Worm (Caenorhabditis elegans) whole organism, L3 larva: Measurements from ENCODE around the gene F41B5.12.
A peak's percentile ranks its signal among the peaks of the same experiment; 100 is the strongest.

Experiments used
- R02D3.7 ChIP-seq: fragments of 150-350 bp; optimal IDR thresholded peaks from 2 replicates; lab custom pipeline; 2014; ENCODE audit warnings: missing biosample characterization, missing genetic modification characterization
- ama-1 ChIP-seq: fragments of 150-350 bp; optimal IDR thresholded peaks from 2 replicates; lab custom pipeline; 2018
- ceh-16 ChIP-seq: sonication (generic microtip); optimal IDR thresholded peaks from 2 replicates; lab custom pipeline; 2017; ENCODE audit warnings: missing biosample characterization, missing genetic modification characterization
- ceh-28 ChIP-seq: fragments of 150-350 bp; optimal IDR thresholded peaks from 2 replicates; lab custom pipeline; 2014; ENCODE audit warnings: missing biosample characterization, missing genetic modification reagents, missing genetic modification characterization
- ceh-9 ChIP-seq: sonication (generic microtip); optimal IDR thresholded peaks from 2 replicates; lab custom pipeline; 2018; ENCODE audit warnings: missing biosample characterization, missing genetic modification characterization
- egl-27 ChIP-seq: sonication (generic microtip); optimal IDR thresholded peaks from 4 replicates; lab custom pipeline; 2017; ENCODE audit warnings: missing biosample characterization, missing genetic modification reagents, missing genetic modification characterization
- egl-5 ChIP-seq: fragments of 150-350 bp; optimal IDR thresholded peaks from 2 replicates; lab custom pipeline; 2017; ENCODE audit warnings: missing biosample characterization, missing genetic modification reagents, missing genetic modification characterization, inconsistent platforms
- elt-1 ChIP-seq: fragments of 150-350 bp; optimal IDR thresholded peaks from 2 replicates; lab custom pipeline; 2014; ENCODE audit warnings: missing biosample characterization, missing genetic modification characterization
- elt-2 ChIP-seq: sonication (generic microtip); optimal IDR thresholded peaks from 2 replicates; lab custom pipeline; 2016; ENCODE audit warnings: missing genetic modification reagents, mild to moderate bottlenecking, missing genetic modification characterization, missing compliant biosample characterization
- elt-3 ChIP-seq, 3 experiments: fragments of 150-350 bp in 1 of 3; sonication (generic microtip) in 2 of 3; optimal IDR thresholded peaks; 2 replicates in 2 of 3; 4 replicates in 1 of 3; lab custom pipeline; 2014 to 2017; ENCODE audit warnings: missing biosample characterization in 3 of 3, missing genetic modification characterization in 3 of 3
- eor-1 ChIP-seq, 2 experiments: fragments of 150-350 bp; optimal IDR thresholded peaks; 2 replicates each; lab custom pipeline; 2014 to 2018; ENCODE audit warnings: missing biosample characterization in 2 of 2, missing genetic modification characterization in 2 of 2
- fkh-10 ChIP-seq: sonication (generic microtip); optimal IDR thresholded peaks from 2 replicates; lab custom pipeline; 2017; ENCODE audit warnings: missing biosample characterization, missing genetic modification reagents, missing genetic modification characterization
- fos-1 ChIP-seq: fragments of 150-350 bp; optimal IDR thresholded peaks from 2 replicates; lab custom pipeline; 2014; ENCODE audit warnings: missing biosample characterization, missing genetic modification characterization
- hmg-11 ChIP-seq: sonication (generic microtip); optimal IDR thresholded peaks from 2 replicates; lab custom pipeline; 2016; ENCODE audit warnings: missing genetic modification characterization, missing compliant biosample characterization
- jun-1 ChIP-seq: fragments of 150-350 bp; optimal IDR thresholded peaks from 2 replicates; lab custom pipeline; 2014; ENCODE audit warnings: missing biosample characterization, missing genetic modification reagents, missing genetic modification characterization
- lsy-12 ChIP-seq: sonication (generic microtip); optimal IDR thresholded peaks from 2 replicates; lab custom pipeline; 2016; ENCODE audit warnings: mild to moderate bottlenecking, missing genetic modification characterization, missing compliant biosample characterization
- mdl-1 ChIP-seq: fragments of 150-350 bp; optimal IDR thresholded peaks from 2 replicates; lab custom pipeline; 2014; ENCODE audit warnings: missing biosample characterization, missing genetic modification characterization
- mml-1 ChIP-seq: fragments of 150-350 bp; sonication (generic microtip); optimal IDR thresholded peaks from 3 replicates; lab custom pipeline; 2014; ENCODE audit warnings: missing biosample characterization, missing genetic modification characterization
- nfya-1 ChIP-seq: sonication (generic microtip); optimal IDR thresholded peaks from 2 replicates; lab custom pipeline; 2017; ENCODE audit warnings: missing genetic modification characterization, mild to moderate bottlenecking, missing compliant biosample characterization, antibody characterized with exemption, moderate library complexity; ENCODE audit not compliant: insufficient read depth
- nhr-11 ChIP-seq: fragments of 150-350 bp; optimal IDR thresholded peaks from 2 replicates; lab custom pipeline; 2014; ENCODE audit warnings: missing biosample characterization, missing genetic modification characterization
- nhr-23 ChIP-seq: fragments of 150-350 bp; optimal IDR thresholded peaks from 2 replicates; lab custom pipeline; 2014; ENCODE audit warnings: missing biosample characterization, missing genetic modification reagents, missing genetic modification characterization
- nhr-237 ChIP-seq: fragments of 150-350 bp; optimal IDR thresholded peaks from 2 replicates; lab custom pipeline; 2014; ENCODE audit warnings: missing biosample characterization, missing genetic modification characterization
- nhr-25 ChIP-seq: sonication (generic microtip); optimal IDR thresholded peaks from 2 replicates; lab custom pipeline; 2017; ENCODE audit warnings: missing biosample characterization, missing genetic modification characterization
- nhr-28 ChIP-seq: fragments of 150-350 bp; optimal IDR thresholded peaks from 2 replicates; lab custom pipeline; 2014; ENCODE audit warnings: missing biosample characterization, missing genetic modification characterization
- nhr-43 ChIP-seq: sonication (generic microtip); optimal IDR thresholded peaks from 2 replicates; lab custom pipeline; 2016; ENCODE audit warnings: mild to moderate bottlenecking, missing genetic modification characterization, missing compliant biosample characterization; ENCODE audit not compliant: poor library complexity, severe bottlenecking
- nhr-67 ChIP-seq: fragments of 150-350 bp; optimal IDR thresholded peaks from 2 replicates; lab custom pipeline; 2014; ENCODE audit warnings: missing biosample characterization, missing genetic modification characterization
- nhr-77 ChIP-seq: fragments of 150-350 bp; optimal IDR thresholded peaks from 2 replicates; lab custom pipeline; 2014; ENCODE audit warnings: missing biosample characterization, missing genetic modification characterization
- pha-4 ChIP-seq: fragments of 150-350 bp; optimal IDR thresholded peaks from 2 replicates; lab custom pipeline; 2014; ENCODE audit warnings: missing biosample characterization, missing genetic modification reagents, missing genetic modification characterization
- pqm-1 ChIP-seq: fragments of 150-350 bp; optimal IDR thresholded peaks from 2 replicates; lab custom pipeline; 2017; ENCODE audit warnings: missing biosample characterization, missing genetic modification characterization, inconsistent platforms
- skn-1 ChIP-seq: fragments of 150-350 bp; optimal IDR thresholded peaks from 2 replicates; lab custom pipeline; 2014; ENCODE audit warnings: missing biosample characterization, missing genetic modification characterization
- snpc-4 ChIP-seq: fragments of 150-350 bp; optimal IDR thresholded peaks from 2 replicates; lab custom pipeline; 2014; ENCODE audit warnings: missing biosample characterization, missing genetic modification characterization
- tbx-2 ChIP-seq: sonication (generic microtip); optimal IDR thresholded peaks from 2 replicates; lab custom pipeline; 2016; ENCODE audit warnings: mild to moderate bottlenecking, missing genetic modification characterization, missing compliant biosample characterization
- unc-39 ChIP-seq: sonication (generic microtip); optimal IDR thresholded peaks from 4 replicates; lab custom pipeline; 2017; ENCODE audit warnings: missing biosample characterization, missing genetic modification characterization
- ztf-11 ChIP-seq: fragments of 150-350 bp; optimal IDR thresholded peaks from 2 replicates; lab custom pipeline; 2014; ENCODE audit warnings: missing biosample characterization, missing genetic modification characterization
- ztf-4 ChIP-seq: fragments of 150-350 bp; optimal IDR thresholded peaks from 2 replicates; lab custom pipeline; 2014; ENCODE audit warnings: missing biosample characterization, missing genetic modification characterization

The F41B5.12 gene

ce11 chrV:2260660-2261059 lies at the start of gene F41B5.12:
F41B5.12 (plus strand) TSS chrV:2260960.
- TF ChIP-seq mdl-1 (tag; lab: Kevin White, UChicago): no peak
- no peak for TF ChIP-seq skn-1 (tag; lab: Kevin White, UChicago)
- TF ChIP-seq nhr-237 (tag; lab: Kevin White, UChicago): no peak
- TF ChIP-seq jun-1 (tag; lab: Kevin White, UChicago): no peak
- no peak for TF ChIP-seq unc-39 (tag; lab: Kevin White, UChicago)
- no peak for TF ChIP-seq elt-3 (tag; optimal IDR thresholded peaks at IDR 0.05; lab: Kevin White, UChicago)
- no peak for TF ChIP-seq nhr-67
- TF ChIP-seq pqm-1 (tag; lab: Kevin White, UChicago): no peak
- TF ChIP-seq nhr-28 (tag; lab: Kevin White, UChicago): no peak
- TF ChIP-seq nhr-11 (tag; lab: Kevin White, UChicago): no peak
- TF ChIP-seq fos-1 (tag; lab: Kevin White, UChicago): no peak

- TF ChIP-seq pha-4 (peak; percentile 73), elt-2 (tag; lab: Kevin White, UChicago) (peak; percentile 38), unc-39 (tag; lab: Kevin White, UChicago) (no peak), nhr-28 (tag; lab: Kevin White, UChicago) (no peak)
Measured at ce11 chrV:2211936-2212335, 48.8 kb upstream of the F41B5.12 start, which contains the start of gene nhr-133. nhr-133 (minus strand) TSS chrV:2212118.

ce11 chrV:2214428-2215038 lies 46.2 kb upstream of the F41B5.12 start, which contains the start of gene nhr-184:
nhr-184 (minus strand) TSS chrV:2214478.
- peak; percentile 42 for TF ChIP-seq hmg-11 (tag; lab: Kevin White, UChicago)
- peak; percentile 58 for TF ChIP-seq pha-4
- no peak for TF ChIP-seq ceh-9 (tag; lab: Kevin White, UChicago)
- TF ChIP-seq elt-2 (tag; lab: Kevin White, UChicago): peak; percentile 27
- TF ChIP-seq pqm-1 (tag; lab: Kevin White, UChicago): peak; percentile 25

- TF ChIP-seq elt-1 (tag; lab: Kevin White, UChicago) (no peak), R02D3.7 (tag; lab: Kevin White, UChicago) (no peak), mdl-1 (tag; lab: Kevin White, UChicago) (no peak), snpc-4 (no peak), fkh-10 (GFP tag; lab: Kevin White, UChicago) (no peak), jun-1 (tag; lab: Kevin White, UChicago) (no peak), lsy-12 (tag; lab: Kevin White, UChicago) (no peak), nhr-11 (tag; lab: Kevin White, UChicago) (no peak), egl-5 (tag; lab: Kevin White, UChicago) (no peak), ztf-4 (tag; lab: Kevin White, UChicago) (no peak), elt-2 (tag; lab: Kevin White, UChicago) (no peak), nhr-43 (tag; lab: Kevin White, UChicago) (no peak), nhr-67 (no peak), eor-1 (tag; optimal IDR thresholded peaks at IDR 0.05; lab: Kevin White, UChicago) (no peak), ceh-9 (tag; lab: Kevin White, UChicago) (no peak), elt-3 (tag; optimal IDR thresholded peaks at IDR 0.05; lab: Kevin White, UChicago) (no peak), ztf-11 (no peak)
Measured at ce11 chrV:2215352-2215751, 45.4 kb upstream of the F41B5.12 start, which contains the start of gene nstp-8. nstp-8 (plus strand) TSS chrV:2215652.

- no peak for TF ChIP-seq ztf-11
- TF ChIP-seq pqm-1 (tag; lab: Kevin White, UChicago): no peak
- no peak for TF ChIP-seq ama-1 (lab: Kevin White, UChicago)
- TF ChIP-seq ceh-16 (tag; lab: Kevin White, UChicago): no peak
- TF ChIP-seq ceh-9 (tag; lab: Kevin White, UChicago): no peak
- TF ChIP-seq nhr-77 (tag; lab: Kevin White, UChicago): no peak
- TF ChIP-seq eor-1 (tag; optimal IDR thresholded peaks at IDR 0.05; lab: Kevin White, UChicago): no peak
- no peak for TF ChIP-seq nhr-23
- TF ChIP-seq mml-1 (tag; lab: Kevin White, UChicago): no peak
- TF ChIP-seq unc-39 (tag; lab: Kevin White, UChicago): no peak
Measured at ce11 chrV:2216927-2217326, 43.8 kb upstream of the F41B5.12 start.

- TF ChIP-seq ceh-9 (tag; lab: Kevin White, UChicago): no peak
- peak; percentile 64 for TF ChIP-seq elt-2 (tag; lab: Kevin White, UChicago)
- no peak for TF ChIP-seq elt-1 (tag; lab: Kevin White, UChicago)
- no peak for TF ChIP-seq nhr-77 (tag; lab: Kevin White, UChicago)
- TF ChIP-seq elt-3 (tag; optimal IDR thresholded peaks at IDR 0.05; lab: Kevin White, UChicago): no peak
- TF ChIP-seq nhr-28 (tag; lab: Kevin White, UChicago): no peak
- TF ChIP-seq nhr-23: peak; percentile 69
- peak; percentile 14 for TF ChIP-seq nhr-43 (tag; lab: Kevin White, UChicago)
- TF ChIP-seq ceh-28: no peak
- no peak for TF ChIP-seq snpc-4
- no peak for TF ChIP-seq R02D3.7 (tag; lab: Kevin White, UChicago)
- TF ChIP-seq eor-1 (tag; optimal IDR thresholded peaks at IDR 0.05; lab: Kevin White, UChicago): no peak
- TF ChIP-seq nhr-67: no peak
- TF ChIP-seq tbx-2: no peak
- TF ChIP-seq pqm-1 (tag; lab: Kevin White, UChicago): peak; percentile 56
- TF ChIP-seq pha-4: peak; percentile 98
- no peak for TF ChIP-seq egl-27
- TF ChIP-seq nhr-25: no peak
- peak; percentile 16 for TF ChIP-seq nfya-1 (tag; lab: Kevin White, UChicago)
- TF ChIP-seq jun-1 (tag; lab: Kevin White, UChicago): peak; percentile 5
- TF ChIP-seq, all 47 proteins: peak for 7
Measured at ce11 chrV:2218803-2219202, 42.0 kb upstream of the F41B5.12 start, which contains the start of gene nhr-56. nhr-56 (plus strand) TSS chrV:2219004.
